Worm (Caenorhabditis elegans): Measurements from ENCODE around the gene F41C3.1.

DNA sequence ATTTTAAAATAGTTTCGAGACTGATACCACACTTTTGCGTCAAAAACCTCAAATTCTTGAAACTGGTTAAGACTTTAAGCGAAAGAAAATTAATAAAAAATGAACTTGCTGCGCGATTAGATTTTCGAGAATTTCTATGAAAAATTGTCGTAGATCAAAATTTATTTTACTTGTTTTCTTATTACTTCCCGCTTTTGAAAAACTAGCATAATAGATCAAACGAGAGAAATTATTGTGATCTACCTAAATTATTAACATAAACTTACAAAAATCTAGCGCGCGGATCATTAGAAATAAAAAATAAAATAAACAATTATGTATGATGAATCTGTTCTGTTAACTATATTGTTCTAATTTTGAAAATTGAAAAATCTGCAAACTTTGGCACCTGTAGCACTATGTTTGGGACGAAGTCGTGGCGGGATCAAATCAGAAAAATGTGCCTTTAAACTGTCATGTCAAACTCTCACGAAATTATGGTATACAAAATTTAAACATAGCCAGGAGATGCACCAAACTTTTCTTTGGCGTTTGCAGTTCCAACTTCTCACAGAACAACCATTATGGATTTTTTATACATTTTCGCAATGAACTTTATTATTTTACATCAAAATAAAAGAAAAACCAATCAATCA is 25.2 kb upstream of the F41C3.1 start:
- no peak for TF ChIP-seq flt-1 (GFP tag; IDR thresholded peaks at IDR 0.05)
- TF ChIP-seq med-1 (GFP tag; optimal IDR thresholded peaks at IDR 0.05; ENCODE audit: insufficient read depth): no peak
- TF ChIP-seq klf-2 (GFP tag; conservative IDR thresholded peaks at IDR 0.05): no peak
- TF ChIP-seq tab-1 (GFP tag; IDR thresholded peaks at IDR 0.05): no peak
- no peak for TF ChIP-seq cog-1 (tag; optimal IDR thresholded peaks at IDR 0.05)
- no peak for TF ChIP-seq ztf-29 (GFP tag; IDR thresholded peaks at IDR 0.05)
- no peak for TF ChIP-seq ref-1 (GFP tag; conservative IDR thresholded peaks at IDR 0.05)
- TF ChIP-seq T22C8.4 (GFP tag; IDR thresholded peaks at IDR 0.05): no peak
